Worm (Caenorhabditis elegans): Measurements from ENCODE around the gene srt-43.

ce11 chrV:12790188-12790587 lies 21.1 kb downstream of the srt-43 start, which contains the start of gene srbc-43:
- TF ChIP-seq him-1 (tag; optimal IDR thresholded peaks at IDR 0.05) (no peak), W03F9.2 (tag; optimal IDR thresholded peaks at IDR 0.05) (no peak), dao-5 (tag; optimal IDR thresholded peaks at IDR 0.05) (no peak)
